Fruit fly (Drosophila melanogaster) whole organism, embryonic: Measurements from ENCODE around the gene CG34301.

Experiments
- Antp ChIP-seq: fragments of 200-800 bp; sonication (Bioruptor generic); optimal IDR thresholded peaks from 3 replicates; lab custom pipeline; 2016; ENCODE audit warnings: missing biosample characterization, missing genetic modification characterization
- Atf-2 ChIP-seq: fragments of 200-800 bp; sonication (Bioruptor generic); optimal IDR thresholded peaks from 2 replicates; lab custom pipeline; 2016; ENCODE audit warnings: missing biosample characterization, missing genetic modification characterization
- Atf6 ChIP-seq: fragments of 200-800 bp; sonication (Bioruptor generic); IDR thresholded peaks from 2 replicates; pipeline ENCODE4 v1.3.6; 2022; ENCODE audit warnings: missing biosample characterization, missing genetic modification characterization
- CG10147 ChIP-seq: fragments of 200-800 bp; sonication (Bioruptor generic); optimal IDR thresholded peaks from 2 replicates; lab custom pipeline; 2019; ENCODE audit warnings: missing biosample characterization, mild to moderate bottlenecking, missing genetic modification characterization, moderate library complexity
- CG10543 ChIP-seq: fragments of 200-800 bp; sonication (Bioruptor generic); optimal IDR thresholded peaks from 3 replicates; lab custom pipeline; 2017; ENCODE audit warnings: missing biosample characterization, mild to moderate bottlenecking, missing genetic modification characterization, moderate library complexity
- CG11398 ChIP-seq: fragments of 200-800 bp; sonication (Bioruptor generic); optimal IDR thresholded peaks from 2 replicates; lab custom pipeline; 2016; ENCODE audit warnings: missing biosample characterization, missing genetic modification characterization
- CG11695 ChIP-seq: fragments of 200-800 bp; sonication (Bioruptor generic); IDR thresholded peaks from 3 replicates; pipeline ENCODE4 v1.3.6; 2022; ENCODE audit warnings: missing biosample characterization, missing genetic modification characterization
- CG12659 ChIP-seq: fragments of 200-800 bp; sonication (Bioruptor generic); optimal IDR thresholded peaks from 3 replicates; lab custom pipeline; 2017; ENCODE audit warnings: mild to moderate bottlenecking, missing biosample characterization, missing genetic modification reagents, missing genetic modification characterization
- CG12744 ChIP-seq: fragments of 200-800 bp; sonication (Bioruptor generic); optimal IDR thresholded peaks from 2 replicates; lab custom pipeline; 2016; ENCODE audit warnings: missing biosample characterization, missing genetic modification characterization
- CG12769 ChIP-seq: fragments of 200-800 bp; sonication (Bioruptor generic); optimal IDR thresholded peaks from 2 replicates; lab custom pipeline; 2019; ENCODE audit warnings: missing biosample characterization, mild to moderate bottlenecking, missing genetic modification characterization, moderate library complexity
- CG15514 ChIP-seq: fragments of 200-800 bp; sonication (Bioruptor generic); optimal IDR thresholded peaks from 3 replicates; lab custom pipeline; 2017; ENCODE audit warnings: missing biosample characterization, missing genetic modification characterization, mild to moderate bottlenecking, moderate library complexity, missing genetic modification reagents
- CG1603 ChIP-seq: fragments of 200-800 bp; sonication (Bioruptor generic); optimal IDR thresholded peaks from 2 replicates; lab custom pipeline; 2019; ENCODE audit warnings: missing biosample characterization, mild to moderate bottlenecking, missing genetic modification characterization, moderate library complexity
- CG2120 ChIP-seq: fragments of 200-800 bp; sonication (Bioruptor generic); optimal IDR thresholded peaks from 3 replicates; lab custom pipeline; 2016; ENCODE audit warnings: missing biosample characterization, missing genetic modification characterization
- CG2129 ChIP-seq: fragments of 200-800 bp; sonication (Bioruptor generic); IDR thresholded peaks from 2 replicates; pipeline ENCODE4 v1.3.6; 2022; ENCODE audit warnings: missing biosample characterization, missing genetic modification characterization; ENCODE audit not compliant: partially characterized antibody
- CG32767 ChIP-seq: fragments of 200-800 bp; sonication (Bioruptor generic); IDR thresholded peaks from 2 replicates; pipeline ENCODE4 v1.3.6; 2022; ENCODE audit warnings: missing biosample characterization, missing genetic modification characterization
- CG5180 ChIP-seq: fragments of 200-800 bp; sonication (Bioruptor generic); optimal IDR thresholded peaks from 3 replicates; lab custom pipeline; 2017; ENCODE audit warnings: missing biosample characterization, missing genetic modification characterization, mild to moderate bottlenecking, moderate library complexity, missing genetic modification reagents
- CG5245 ChIP-seq: fragments of 200-800 bp; sonication (Bioruptor generic); optimal IDR thresholded peaks from 3 replicates; lab custom pipeline; 2016; ENCODE audit warnings: missing biosample characterization, missing genetic modification characterization
- CG6654 ChIP-seq: fragments of 200-800 bp; sonication (Bioruptor generic); optimal IDR thresholded peaks from 2 replicates; lab custom pipeline; 2017; ENCODE audit warnings: missing biosample characterization, mild to moderate bottlenecking, missing genetic modification characterization
- CG6813 ChIP-seq: fragments of 200-800 bp; sonication (Bioruptor generic); optimal IDR thresholded peaks from 2 replicates; lab custom pipeline; 2017; ENCODE audit warnings: missing biosample characterization, missing genetic modification characterization, mild to moderate bottlenecking, moderate library complexity, missing genetic modification reagents
- CG9932 ChIP-seq: fragments of 200-800 bp; sonication (Bioruptor generic); IDR thresholded peaks from 2 replicates; pipeline ENCODE4 v1.3.6; 2022; ENCODE audit warnings: missing biosample characterization, missing genetic modification characterization
- CTCF ChIP-seq: fragments of 200-800 bp; sonication (Bioruptor generic); optimal IDR thresholded peaks from 2 replicates; lab custom pipeline; 2017; ENCODE audit warnings: missing biosample characterization, mild to moderate bottlenecking, missing genetic modification characterization, moderate library complexity
- CoRest ChIP-seq: fragments of 200-800 bp; sonication (Bioruptor generic); optimal IDR thresholded peaks from 3 replicates; lab custom pipeline; 2018; ENCODE audit warnings: missing biosample characterization, mild to moderate bottlenecking, missing genetic modification characterization, moderate library complexity
- Dp ChIP-seq: fragments of 200-800 bp; sonication (Bioruptor generic); optimal IDR thresholded peaks from 2 replicates; lab custom pipeline; 2018; ENCODE audit warnings: missing biosample characterization, mild to moderate bottlenecking, missing genetic modification characterization, moderate library complexity
- Dref ChIP-seq: fragments of 200-800 bp; sonication (Bioruptor generic); IDR thresholded peaks from 2 replicates; pipeline ENCODE4 v1.3.6; 2022; ENCODE audit warnings: missing biosample characterization, missing genetic modification characterization
- ERR ChIP-seq: fragments of 200-800 bp; sonication (Bioruptor generic); optimal IDR thresholded peaks from 2 replicates; lab custom pipeline; 2016; ENCODE audit warnings: missing biosample characterization, missing genetic modification characterization
- HLH3B ChIP-seq: fragments of 200-800 bp; sonication (Bioruptor generic); IDR thresholded peaks from 2 replicates; pipeline ENCODE4 v1.3.6; 2022; ENCODE audit warnings: missing biosample characterization, missing genetic modification characterization
- Hand ChIP-seq: fragments of 200-800 bp; sonication (Bioruptor generic); optimal IDR thresholded peaks from 2 replicates; lab custom pipeline; 2017; ENCODE audit warnings: mild to moderate bottlenecking, missing biosample characterization, missing genetic modification reagents, missing genetic modification characterization
- HmgZ ChIP-seq: fragments of 200-800 bp; sonication (Bioruptor generic); optimal IDR thresholded peaks from 2 replicates; lab custom pipeline; 2018; ENCODE audit warnings: missing biosample characterization, mild to moderate bottlenecking, missing genetic modification characterization
- Lhr ChIP-seq: fragments of 200-800 bp; sonication (Bioruptor generic); optimal IDR thresholded peaks from 3 replicates; lab custom pipeline; 2017; ENCODE audit warnings: mild to moderate bottlenecking, missing biosample characterization, missing genetic modification reagents, missing genetic modification characterization
- Nf-YB ChIP-seq: fragments of 200-800 bp; sonication (Bioruptor generic); optimal IDR thresholded peaks from 3 replicates; lab custom pipeline; 2019; ENCODE audit warnings: missing biosample characterization, mild to moderate bottlenecking, missing genetic modification characterization, moderate library complexity
- ac ChIP-seq: fragments of 200-800 bp; sonication (Bioruptor generic); optimal IDR thresholded peaks from 3 replicates; lab custom pipeline; 2017; ENCODE audit warnings: missing biosample characterization, mild to moderate bottlenecking, missing genetic modification characterization
- cg ChIP-seq: fragments of 200-800 bp; sonication (Bioruptor generic); optimal IDR thresholded peaks from 3 replicates; lab custom pipeline; 2019; ENCODE audit warnings: missing biosample characterization, mild to moderate bottlenecking, missing genetic modification characterization, moderate library complexity
- chm ChIP-seq: fragments of 200-800 bp; sonication (Bioruptor generic); IDR thresholded peaks from 2 replicates; pipeline ENCODE4 v1.3.6; 2022; ENCODE audit warnings: missing biosample characterization, missing genetic modification characterization
- chn ChIP-seq: fragments of 200-800 bp; sonication (Bioruptor generic); optimal IDR thresholded peaks from 2 replicates; lab custom pipeline; 2016; ENCODE audit warnings: missing biosample characterization, missing genetic modification characterization
- da ChIP-seq: fragments of 200-800 bp; sonication (Bioruptor generic); optimal IDR thresholded peaks from 2 replicates; lab custom pipeline; 2016; ENCODE audit warnings: missing biosample characterization, missing genetic modification characterization
- grau ChIP-seq: fragments of 200-800 bp; optimal IDR thresholded peaks from 3 replicates; lab custom pipeline; 2019; ENCODE audit warnings: missing biosample characterization, mild to moderate bottlenecking, missing genetic modification characterization, moderate library complexity
- gt ChIP-seq: fragments of 200-800 bp; sonication (Bioruptor generic); IDR thresholded peaks from 2 replicates; pipeline ENCODE4 v1.3.6; 2022; ENCODE audit warnings: missing biosample characterization, missing genetic modification characterization
- hb ChIP-seq: fragments of 200-800 bp; sonication (Bioruptor generic); IDR thresholded peaks from 3 replicates; pipeline ENCODE4 v1.3.6; 2022; ENCODE audit warnings: missing biosample characterization, missing genetic modification characterization; ENCODE audit not compliant: partially characterized antibody
- lbe ChIP-seq: fragments of 200-800 bp; sonication (Bioruptor generic); optimal IDR thresholded peaks from 2 replicates; lab custom pipeline; 2016; ENCODE audit warnings: missing biosample characterization, mild to moderate bottlenecking, missing genetic modification characterization
- mam ChIP-seq: fragments of 200-800 bp; sonication (Bioruptor generic); optimal IDR thresholded peaks from 3 replicates; lab custom pipeline; 2016; ENCODE audit warnings: missing biosample characterization, missing genetic modification characterization
- nerfin-2 ChIP-seq: fragments of 200-800 bp; sonication (Bioruptor generic); IDR thresholded peaks from 2 replicates; pipeline ENCODE4 v1.3.6; 2022; ENCODE audit warnings: missing biosample characterization, missing genetic modification characterization; ENCODE audit not compliant: partially characterized antibody
- pan ChIP-seq, 4 experiments: fragments of >200 bp in 3 of 4; fragments of 200-800 bp in 1 of 4; sonication (Bioruptor generic) in 1 of 4; optimal IDR thresholded peaks in 3 of 4; IDR thresholded peaks in 1 of 4; 2 replicates each; pipeline versions ENCODE4 v1.3.6 to Lab custom; 2017 to 2022; ENCODE audit warnings: missing biosample characterization in 2 of 4, missing genetic modification characterization in 2 of 4, mixed read lengths in 1 of 4
- pb ChIP-seq: fragments of 200-800 bp; sonication (Bioruptor generic); optimal IDR thresholded peaks from 3 replicates; lab custom pipeline; 2016; ENCODE audit warnings: missing biosample characterization, missing genetic modification characterization
- pita ChIP-seq: fragments of 200-800 bp; sonication (Bioruptor generic); optimal IDR thresholded peaks from 2 replicates; lab custom pipeline; 2017; ENCODE audit warnings: missing biosample characterization, mild to moderate bottlenecking, missing genetic modification characterization
- pros ChIP-seq: fragments of 200-800 bp; sonication (Bioruptor generic); optimal IDR thresholded peaks from 3 replicates; lab custom pipeline; 2019; ENCODE audit warnings: missing biosample characterization, mild to moderate bottlenecking, missing genetic modification characterization, moderate library complexity
- psq ChIP-seq: fragments of 200-800 bp; sonication (Bioruptor generic); optimal IDR thresholded peaks from 2 replicates; lab custom pipeline; 2017; ENCODE audit warnings: missing biosample characterization, missing genetic modification characterization
- sob ChIP-seq: fragments of 200-800 bp; sonication (Bioruptor generic); IDR thresholded peaks from 2 replicates; pipeline ENCODE4 v1.3.6; 2022; ENCODE audit warnings: missing biosample characterization, missing genetic modification characterization
- trh ChIP-seq: fragments of 200-800 bp; sonication (Bioruptor generic); optimal IDR thresholded peaks from 2 replicates; lab custom pipeline; 2016; ENCODE audit warnings: missing biosample characterization, missing genetic modification characterization
- unc-4 ChIP-seq: fragments of 200-800 bp; sonication (Bioruptor generic); IDR thresholded peaks from 2 replicates; pipeline ENCODE4 v1.3.6; 2022; ENCODE audit warnings: missing biosample characterization, missing genetic modification characterization; ENCODE audit not compliant: partially characterized antibody

Gene CG34301

dm6 chr3R:8746354-8746753 lies 26.9 kb upstream of the CG34301 start (continued):
- TF ChIP-seq hb (GFP tag; lab: Robert Waterston, UW) (no peak), CG12659 (GFP tag; lab: Kevin White, UChicago) (peak; percentile 23), Hand (GFP tag; lab: Kevin White, UChicago) (no peak), CG15514 (GFP tag; lab: Kevin White, UChicago) (peak; percentile 21), CoRest (tag; lab: Kevin White, UChicago) (peak; percentile 67), pros (GFP tag; lab: Kevin White, UChicago) (no peak), cg (GFP tag; lab: Kevin White, UChicago) (no peak), psq (GFP tag; lab: Kevin White, UChicago) (no peak), Dp (no peak), HLH3B (GFP tag; lab: Robert Waterston, UW) (peak; percentile 72), CG10543 (GFP tag; lab: Kevin White, UChicago) (no peak), CG11398 (no peak), pb (GFP tag; lab: Kevin White, UChicago) (no peak), nerfin-2 (GFP tag; lab: Robert Waterston, UW) (no peak), CG12769 (tag; lab: Kevin White, UChicago) (peak; percentile 7), Lhr (GFP tag; lab: Kevin White, UChicago) (peak; percentile 22), Atf-2 (GFP tag; lab: Kevin White, UChicago) (no peak), da (GFP tag; lab: Kevin White, UChicago) (no peak), CG1603 (tag; lab: Kevin White, UChicago) (peak; percentile 35), pita (GFP tag; lab: Kevin White, UChicago) (no peak), Dref (GFP tag; lab: Robert Waterston, UW) (no peak), gt (no peak), CG2129 (GFP tag; lab: Robert Waterston, UW) (no peak), CG12744 (no peak), CG11695 (GFP tag; lab: Robert Waterston, UW) (peak; percentile 57; the same call in 2 of the 3 replicates), ERR (GFP tag; lab: Kevin White, UChicago) (no peak), chm (no peak), CG5180 (GFP tag; lab: Kevin White, UChicago) (peak; percentile 27), unc-4 (GFP tag; lab: Robert Waterston, UW) (no peak), HmgZ (tag; lab: Kevin White, UChicago) (peak; percentile 1)

DNA sequence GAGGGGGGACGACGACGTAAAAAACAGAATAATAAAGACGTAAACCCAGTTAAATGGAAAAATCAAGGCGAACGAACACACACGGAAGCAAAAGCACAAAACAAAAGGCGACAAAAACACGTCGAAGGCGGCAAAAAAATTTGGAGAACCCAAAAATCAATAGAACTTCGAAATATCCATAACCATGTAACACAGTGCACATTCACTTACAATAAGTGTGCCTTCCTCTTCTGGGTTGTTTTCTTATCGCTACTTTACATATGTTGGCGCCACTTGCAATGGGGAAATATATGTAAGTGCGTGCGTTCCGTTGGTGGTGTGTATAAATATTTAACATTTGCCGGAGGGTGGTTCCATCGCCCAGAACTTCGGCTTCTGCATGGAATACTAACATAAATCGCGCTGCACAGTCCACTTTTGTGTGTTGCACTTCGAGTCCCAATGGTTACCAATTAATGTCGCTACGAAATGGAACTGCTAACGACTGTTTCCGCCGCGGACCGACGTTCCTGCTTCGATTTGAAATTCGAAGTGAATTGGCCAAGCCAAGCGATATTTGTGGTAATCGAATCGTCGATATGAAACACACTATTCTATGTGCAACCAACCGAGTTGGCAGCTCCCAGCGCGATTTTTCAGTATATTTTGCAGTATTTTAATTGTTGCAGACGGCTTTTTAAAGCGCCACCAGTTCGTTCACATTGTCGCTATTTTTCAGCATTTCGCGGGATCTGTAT lies 25.9 kb upstream of the CG34301 start, which contains the start of the genes CG9801 and Nasp:
Gene CG9801 (minus strand): TSS at position 542 of the 737 bp plus-strand sequence.
Gene Nasp (plus strand): TSS at position 665 of the 737 bp plus-strand sequence.
- TF ChIP-seq CG10147 (GFP tag; lab: Kevin White, UChicago), result no peak
- TF ChIP-seq ac (GFP tag; lab: Kevin White, UChicago), result no peak
- no peak for TF ChIP-seq Nf-YB (GFP tag; lab: Kevin White, UChicago)
- TF ChIP-seq CTCF, result peak; percentile 67
- TF ChIP-seq CG32767 (GFP tag; lab: Robert Waterston, UW), result no peak
- no peak for TF ChIP-seq CG6654 (GFP tag; lab: Kevin White, UChicago)
- peak; percentile 27 for TF ChIP-seq mam
- TF ChIP-seq lbe (GFP tag; lab: Kevin White, UChicago), result peak; percentile 43
- peak; percentile 45 for TF ChIP-seq chn (GFP tag; lab: Kevin White, UChicago)
- peak; percentile 46 for TF ChIP-seq CG2120
- TF ChIP-seq CG6813 (GFP tag; lab: Kevin White, UChicago), result peak; percentile 4
- TF ChIP-seq pb (GFP tag; lab: Kevin White, UChicago), result peak; percentile 39
- TF ChIP-seq trh, result no peak
- peak; percentile 50 for TF ChIP-seq Antp (GFP tag; lab: Kevin White, UChicago)
- TF ChIP-seq CG9932 (GFP tag; lab: Robert Waterston, UW), result peak; percentile 55
- no peak for TF ChIP-seq pan (optimal IDR thresholded peaks at IDR 0.05; lab: Kevin White, UChicago)
- TF ChIP-seq pan (GFP tag; optimal IDR thresholded peaks at IDR 0.05 in 1 of 2, IDR thresholded peaks at IDR 0.05 in 1 of 2), result peak in 1 of 2 experiments; percentile 35
- peak; percentile 28 for TF ChIP-seq grau (tag; lab: Kevin White, UChicago)
- peak; percentile 90 for TF ChIP-seq Dref (GFP tag; lab: Robert Waterston, UW)
- TF ChIP-seq CG5245, result peak; percentile 7
- peak; percentile 73 for TF ChIP-seq sob
- TF ChIP-seq Atf6 (GFP tag; lab: Robert Waterston, UW), result no peak
